Worm (Caenorhabditis elegans) whole organism, mixed stage, embryonic: ENCODE results near the gene lgmn-1.

ENCODE experiments used
- bed-3 ChIP-seq: fragments of 200-800 bp; sonication (Bioruptor generic); optimal IDR thresholded peaks from 3 replicates; lab custom pipeline; 2018; ENCODE audit warnings: mild to moderate bottlenecking, missing genetic modification characterization, moderate library complexity, missing compliant biosample characterization
- blmp-1 ChIP-seq: fragments of 150-350 bp; optimal IDR thresholded peaks from 2 replicates; lab custom pipeline; 2014; ENCODE audit warnings: missing biosample characterization, missing genetic modification characterization
- ceh-39 ChIP-seq: fragments of 150-350 bp; optimal IDR thresholded peaks from 2 replicates; lab custom pipeline; 2014; ENCODE audit warnings: missing biosample characterization, missing genetic modification characterization
- ceh-43 ChIP-seq: fragments of 200-800 bp; sonication (Bioruptor generic); optimal IDR thresholded peaks from 2 replicates; lab custom pipeline; 2018; ENCODE audit warnings: mild to moderate bottlenecking, missing genetic modification characterization, moderate library complexity, missing compliant biosample characterization
- ceh-83 ChIP-seq: fragments of 200-800 bp; sonication (Bioruptor generic); optimal IDR thresholded peaks from 2 replicates; lab custom pipeline; 2018; ENCODE audit warnings: mild to moderate bottlenecking, missing genetic modification characterization, missing compliant biosample characterization
- ces-1 ChIP-seq: fragments of 150-350 bp; optimal IDR thresholded peaks from 2 replicates; lab custom pipeline; 2014; ENCODE audit warnings: missing biosample characterization, missing genetic modification reagents, missing genetic modification characterization
- cnd-1 ChIP-seq: fragments of 200-800 bp; sonication (Bioruptor generic); optimal IDR thresholded peaks from 2 replicates; lab custom pipeline; 2018; ENCODE audit warnings: mild to moderate bottlenecking, missing genetic modification characterization, missing compliant biosample characterization
- drap-1 ChIP-seq: fragments of 200-800 bp; sonication (Bioruptor generic); optimal IDR thresholded peaks from 3 replicates; lab custom pipeline; 2018; ENCODE audit warnings: mild to moderate bottlenecking, missing genetic modification characterization, missing compliant biosample characterization
- elt-1 ChIP-seq: sonication (generic microtip); optimal IDR thresholded peaks from 2 replicates; lab custom pipeline; 2017; ENCODE audit warnings: missing genetic modification characterization, mild to moderate bottlenecking, missing compliant biosample characterization, antibody characterized with exemption, moderate library complexity, borderline replicate concordance; ENCODE audit not compliant: insufficient read depth
- elt-3 ChIP-seq: fragments of 150-350 bp; optimal IDR thresholded peaks from 2 replicates; lab custom pipeline; 2014; ENCODE audit warnings: missing biosample characterization, missing genetic modification characterization
- flh-1 ChIP-seq: fragments of 200-800 bp; sonication (Bioruptor generic); optimal IDR thresholded peaks from 2 replicates; lab custom pipeline; 2018; ENCODE audit warnings: mild to moderate bottlenecking, missing genetic modification characterization, moderate library complexity, missing compliant biosample characterization
- ham-2 ChIP-seq: fragments of 200-800 bp; sonication (Bioruptor generic); optimal IDR thresholded peaks from 2 replicates; lab custom pipeline; 2018; ENCODE audit warnings: mild to moderate bottlenecking, missing genetic modification characterization, missing compliant biosample characterization
- hlh-1 ChIP-seq: fragments of 150-350 bp; optimal IDR thresholded peaks from 2 replicates; lab custom pipeline; 2014; ENCODE audit warnings: missing biosample characterization, missing genetic modification reagents, missing genetic modification characterization
- lin-32 ChIP-seq: fragments of 200-800 bp; sonication (Bioruptor generic); optimal IDR thresholded peaks from 2 replicates; lab custom pipeline; 2018; ENCODE audit warnings: mild to moderate bottlenecking, missing genetic modification characterization, missing compliant biosample characterization
- lsy-2 ChIP-seq: fragments of 150-350 bp; optimal IDR thresholded peaks from 2 replicates; lab custom pipeline; 2014; ENCODE audit warnings: missing biosample characterization, missing genetic modification characterization
- mab-5 ChIP-seq: fragments of 150-350 bp; optimal IDR thresholded peaks from 2 replicates; lab custom pipeline; 2014; ENCODE audit warnings: missing biosample characterization, missing genetic modification characterization
- mep-1 ChIP-seq: fragments of 150-350 bp; optimal IDR thresholded peaks from 2 replicates; lab custom pipeline; 2017; ENCODE audit warnings: missing biosample characterization, missing genetic modification reagents, missing genetic modification characterization, inconsistent platforms
- mls-2 ChIP-seq: sonication (generic microtip); optimal IDR thresholded peaks from 2 replicates; lab custom pipeline; 2016; ENCODE audit warnings: mild to moderate bottlenecking, missing genetic modification characterization, moderate library complexity, missing compliant biosample characterization
- nhr-12 ChIP-seq: fragments of 150-350 bp; optimal IDR thresholded peaks from 2 replicates; lab custom pipeline; 2014; ENCODE audit warnings: missing biosample characterization, missing genetic modification characterization
- nhr-2 ChIP-seq: fragments of 150-350 bp; optimal IDR thresholded peaks from 2 replicates; lab custom pipeline; 2014; ENCODE audit warnings: missing biosample characterization, missing genetic modification characterization
- nhr-237 ChIP-seq: fragments of 150-350 bp; optimal IDR thresholded peaks from 2 replicates; lab custom pipeline; 2014; ENCODE audit warnings: missing biosample characterization, missing genetic modification characterization
- nhr-28 ChIP-seq: fragments of 150-350 bp; optimal IDR thresholded peaks from 2 replicates; lab custom pipeline; 2014; ENCODE audit warnings: missing biosample characterization, missing genetic modification characterization
- nhr-76 ChIP-seq: sonication (generic microtip); optimal IDR thresholded peaks from 2 replicates; lab custom pipeline; 2017; ENCODE audit warnings: missing biosample characterization, missing genetic modification characterization
- pha-4 ChIP-seq: fragments of 150-350 bp; optimal IDR thresholded peaks from 2 replicates; lab custom pipeline; 2018; ENCODE audit warnings: missing biosample characterization, missing genetic modification reagents, missing genetic modification characterization
- sem-2 ChIP-seq: fragments of 200-800 bp; sonication (Bioruptor generic); optimal IDR thresholded peaks from 2 replicates; lab custom pipeline; 2018; ENCODE audit warnings: mild to moderate bottlenecking, missing genetic modification characterization, missing compliant biosample characterization
- snpc-4 ChIP-seq: fragments of 150-350 bp; optimal IDR thresholded peaks from 2 replicates; lab custom pipeline; 2014; ENCODE audit warnings: missing biosample characterization, missing genetic modification characterization
- sptf-1 ChIP-seq: sonication (generic microtip); optimal IDR thresholded peaks from 2 replicates; lab custom pipeline; 2017; ENCODE audit warnings: mild to moderate bottlenecking, missing genetic modification characterization, moderate library complexity, missing compliant biosample characterization
- tbx-8 ChIP-seq: fragments of 200-800 bp; sonication (Bioruptor generic); optimal IDR thresholded peaks from 2 replicates; lab custom pipeline; 2018; ENCODE audit warnings: mild to moderate bottlenecking, missing genetic modification characterization, moderate library complexity, missing compliant biosample characterization
- unc-120 ChIP-seq: sonication (generic microtip); optimal IDR thresholded peaks from 2 replicates; lab custom pipeline; 2017; ENCODE audit warnings: missing genetic modification characterization, missing compliant biosample characterization; ENCODE audit not compliant: poor library complexity, severe bottlenecking
- unc-39 ChIP-seq: fragments of 150-350 bp; optimal IDR thresholded peaks from 2 replicates; lab custom pipeline; 2014; ENCODE audit warnings: missing biosample characterization, missing genetic modification characterization
- unc-62 ChIP-seq: fragments of 150-350 bp; optimal IDR thresholded peaks from 2 replicates; lab custom pipeline; 2014; ENCODE audit warnings: missing biosample characterization, missing genetic modification reagents, missing genetic modification characterization
- zip-8 ChIP-seq: fragments of 150-350 bp; optimal IDR thresholded peaks from 2 replicates; lab custom pipeline; 2014; ENCODE audit warnings: missing biosample characterization, missing genetic modification characterization
- ztf-11 ChIP-seq: fragments of 150-350 bp; optimal IDR thresholded peaks from 2 replicates; lab custom pipeline; 2014; ENCODE audit warnings: missing biosample characterization, missing genetic modification characterization

The lgmn-1 gene

DNA sequence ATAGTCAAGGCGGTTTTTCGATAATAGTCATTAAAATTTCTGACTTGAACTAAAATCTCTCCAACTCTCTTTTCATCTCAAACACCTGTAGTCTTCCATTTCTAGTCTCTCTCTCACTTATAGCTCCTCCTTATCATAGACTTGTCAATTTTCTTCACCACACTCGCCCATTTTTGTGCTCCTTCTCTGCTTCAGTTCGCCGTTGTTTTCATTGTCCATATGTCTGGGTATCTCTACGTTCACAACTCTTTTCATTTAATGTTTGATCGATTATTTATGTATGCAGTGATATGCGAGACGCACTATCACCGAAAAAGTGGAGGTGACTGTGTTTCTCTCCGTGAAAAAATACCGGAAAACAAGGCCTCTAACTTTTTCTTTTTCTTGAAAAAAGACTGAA lies 45.1 kb upstream of the lgmn-1 start:
- TF ChIP-seq nhr-76 (tag; lab: Kevin White, UChicago) (no peak), nhr-237 (tag; lab: Kevin White, UChicago) (no peak), tbx-8 (no peak), pha-4 (tag; lab: Kevin White, UChicago) (no peak), nhr-2 (tag; lab: Kevin White, UChicago) (no peak), blmp-1 (no peak), nhr-28 (tag; lab: Kevin White, UChicago) (no peak), nhr-12 (tag; lab: Kevin White, UChicago) (no peak), unc-39 (tag; lab: Kevin White, UChicago) (no peak), mab-5 (tag; lab: Kevin White, UChicago) (no peak), ceh-39 (tag; lab: Kevin White, UChicago) (no peak), mep-1 (tag; lab: Kevin White, UChicago) (no peak)

DNA sequence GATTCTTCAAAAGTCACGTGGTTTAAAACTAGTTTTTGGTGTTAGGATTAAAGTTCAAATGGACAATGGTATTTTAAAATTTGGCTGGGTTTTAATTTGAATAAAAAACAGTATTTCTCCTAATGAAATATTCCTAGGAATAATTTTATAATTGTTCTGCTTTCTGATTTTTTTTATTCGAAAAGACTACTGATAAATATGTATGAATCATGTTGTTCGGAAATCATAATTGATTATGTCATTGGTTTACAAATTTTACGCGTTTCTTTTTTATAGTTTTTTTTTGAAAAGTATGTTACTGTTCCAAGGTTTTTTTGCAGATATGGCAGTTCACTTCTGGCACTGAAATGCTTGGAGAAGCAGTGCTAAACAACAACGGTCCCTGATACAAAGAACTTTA lies 44.5 kb upstream of the lgmn-1 start, which contains the start of gene F28C1.3:
TSS of gene F28C1.3 (plus strand) at position 301 of the 400 bp plus-strand sequence.
- TF ChIP-seq blmp-1 (no peak), lsy-2 (tag; lab: Kevin White, UChicago) (no peak), ceh-83 (no peak), unc-62 (no peak), bed-3 (GFP tag; lab: Kevin White, UChicago) (no peak)

DNA sequence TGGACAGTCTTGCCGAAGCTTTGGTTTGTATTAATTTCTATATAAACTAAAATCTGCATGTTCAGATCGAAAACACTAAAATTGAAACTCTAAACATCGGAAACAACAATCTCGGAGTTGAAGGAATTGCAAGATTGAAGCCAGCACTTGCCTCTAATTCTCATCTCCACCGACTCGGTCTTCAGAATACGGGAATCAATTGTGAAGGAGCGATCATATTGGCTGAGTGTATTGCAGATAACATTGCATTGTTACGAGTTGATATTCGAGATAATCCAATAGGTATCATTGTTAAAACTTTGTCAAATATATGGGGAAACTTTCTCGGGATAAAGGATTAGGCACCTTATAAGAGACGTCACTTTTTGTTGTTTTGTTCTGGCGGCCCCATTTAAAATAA lies 42.5 kb upstream of the lgmn-1 start:
- TF ChIP-seq lsy-2 (tag; lab: Kevin White, UChicago) (no peak), mep-1 (tag; lab: Kevin White, UChicago) (no peak), nhr-28 (tag; lab: Kevin White, UChicago) (no peak), ces-1 (GFP tag; lab: Kevin White, UChicago) (no peak), tbx-8 (no peak), nhr-76 (tag; lab: Kevin White, UChicago) (no peak), cnd-1 (tag; lab: Kevin White, UChicago) (no peak), elt-3 (tag; lab: Kevin White, UChicago) (no peak), sptf-1 (tag; lab: Kevin White, UChicago) (no peak), unc-62 (no peak)

DNA sequence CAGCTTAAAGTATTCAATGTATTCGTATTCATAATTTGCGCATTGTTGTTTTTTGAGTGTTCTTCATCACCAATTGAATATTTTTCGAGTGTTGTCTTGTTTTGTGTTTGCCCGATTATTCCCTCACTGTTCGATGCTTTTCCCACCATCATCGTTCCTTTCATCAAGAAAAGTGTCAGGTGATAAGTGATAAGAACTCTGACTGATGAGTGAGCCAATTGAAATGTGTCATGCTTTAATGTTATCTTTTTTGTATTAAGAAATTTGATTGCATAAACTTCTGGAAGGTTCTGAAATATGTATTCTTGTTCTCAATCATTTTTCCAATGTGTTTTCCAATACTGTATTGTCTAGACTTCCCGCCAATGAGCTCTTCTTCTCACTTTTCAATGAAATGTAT lies 37.5 kb upstream of the lgmn-1 start:
- TF ChIP-seq cnd-1 (tag; lab: Kevin White, UChicago) (no peak), nhr-12 (tag; lab: Kevin White, UChicago) (no peak), elt-3 (tag; lab: Kevin White, UChicago) (no peak), elt-1 (no peak), nhr-2 (tag; lab: Kevin White, UChicago) (no peak), sem-2 (GFP tag; lab: Kevin White, UChicago) (no peak), nhr-28 (tag; lab: Kevin White, UChicago) (no peak), sptf-1 (tag; lab: Kevin White, UChicago) (no peak), flh-1 (GFP tag; lab: Kevin White, UChicago) (no peak), mep-1 (tag; lab: Kevin White, UChicago) (no peak), zip-8 (tag; lab: Kevin White, UChicago) (no peak), mls-2 (no peak), hlh-1 (tag; lab: Kevin White, UChicago) (no peak), unc-39 (tag; lab: Kevin White, UChicago) (no peak), lin-32 (GFP tag; lab: Kevin White, UChicago) (no peak), ceh-43 (GFP tag; lab: Kevin White, UChicago) (no peak)

DNA sequence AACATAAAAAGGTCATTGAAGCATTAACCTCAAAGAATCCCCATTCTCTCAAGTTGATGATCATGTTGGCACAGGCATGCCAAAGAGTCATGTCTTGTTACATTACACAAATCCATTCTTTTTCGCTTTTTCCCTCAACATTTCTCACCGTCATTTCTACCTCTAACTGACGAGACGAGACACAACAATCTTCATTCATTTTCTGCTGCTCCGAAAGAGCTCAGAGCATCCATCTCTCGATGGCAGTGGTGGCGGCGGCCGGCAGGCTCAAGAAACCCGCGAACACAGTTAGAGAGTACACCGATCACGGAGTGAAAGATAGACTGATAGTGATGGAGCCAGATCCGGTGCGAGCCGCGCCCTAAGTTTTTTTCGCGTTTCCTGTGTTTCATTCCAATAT lies 35.7 kb upstream of the lgmn-1 start:
- TF ChIP-seq ztf-11 (tag; lab: Kevin White, UChicago) = no peak
- no peak for TF ChIP-seq ham-2 (GFP tag; lab: Kevin White, UChicago)
- no peak for TF ChIP-seq pha-4 (tag; lab: Kevin White, UChicago)
- TF ChIP-seq mls-2 = no peak
- peak; percentile 34 for TF ChIP-seq unc-62
- no peak for TF ChIP-seq drap-1 (GFP tag; lab: Kevin White, UChicago)
- no peak for TF ChIP-seq nhr-76 (tag; lab: Kevin White, UChicago)
- no peak for TF ChIP-seq unc-39 (tag; lab: Kevin White, UChicago)
- TF ChIP-seq snpc-4 = no peak
- TF ChIP-seq nhr-2 (tag; lab: Kevin White, UChicago) = no peak
- TF ChIP-seq hlh-1 (tag; lab: Kevin White, UChicago) = peak; percentile 22
- peak; percentile 72 for TF ChIP-seq unc-120
- TF ChIP-seq flh-1 (GFP tag; lab: Kevin White, UChicago) = no peak
- TF ChIP-seq mep-1 (tag; lab: Kevin White, UChicago) = no peak
